Worm (Caenorhabditis elegans) whole organism, L4 larva: ENCODE measurements around the gene srtx-1.

Experiments used
- Y75B8A.6 ChIP-seq: fragments of 200-800 bp; sonication (Bioruptor generic); IDR thresholded peaks from 2 replicates; pipeline ENCODE4 v1.3.6; 2022; ENCODE audit warnings: missing genetic modification reagents, missing genetic modification characterization, missing compliant biosample characterization
- egl-27 ChIP-seq: sonication (generic microtip); optimal IDR thresholded peaks from 3 replicates; lab custom pipeline; 2017; ENCODE audit warnings: missing biosample characterization, missing genetic modification reagents, missing genetic modification characterization
- jun-1 ChIP-seq: fragments of 150-350 bp; optimal IDR thresholded peaks from 2 replicates; lab custom pipeline; 2014; ENCODE audit warnings: missing biosample characterization, missing genetic modification reagents, missing genetic modification characterization
- mep-1 ChIP-seq: fragments of 150-350 bp; sonication (generic microtip); optimal IDR thresholded peaks from 3 replicates; lab custom pipeline; 2014; ENCODE audit warnings: missing biosample characterization, missing genetic modification characterization
- nhr-111 ChIP-seq: fragments of 200-800 bp; sonication (Bioruptor generic); optimal IDR thresholded peaks from 2 replicates; lab custom pipeline; 2018; ENCODE audit warnings: mild to moderate bottlenecking, missing genetic modification characterization, missing compliant biosample characterization
- nhr-28 ChIP-seq: fragments of 150-350 bp; optimal IDR thresholded peaks from 2 replicates; lab custom pipeline; 2014; ENCODE audit warnings: missing biosample characterization, missing genetic modification characterization
- pha-4 ChIP-seq, 2 experiments: fragments of 150-350 bp in 1 of 2; fragments of 200-800 bp in 1 of 2; sonication (Bioruptor generic) in 1 of 2; IDR thresholded peaks in 1 of 2; optimal IDR thresholded peaks in 1 of 2; 2 replicates each; pipeline versions ENCODE4 v1.3.6 to Lab custom; 2014 to 2022; ENCODE audit warnings: missing genetic modification characterization in 2 of 2, missing genetic modification reagents in 2 of 2, missing biosample characterization in 1 of 2, missing compliant biosample characterization in 1 of 2
- spr-3 ChIP-seq: fragments of 200-800 bp; sonication (Bioruptor generic); optimal IDR thresholded peaks from 2 replicates; lab custom pipeline; 2018; ENCODE audit warnings: mild to moderate bottlenecking, missing genetic modification characterization, missing compliant biosample characterization

- TF ChIP-seq mep-1 (tag; lab: Kevin White, UChicago) = no peak
- TF ChIP-seq nhr-111 = no peak
- no peak for TF ChIP-seq pha-4 (GFP tag; IDR thresholded peaks at IDR 0.05; lab: Robert Waterston, UW)
- no peak for TF ChIP-seq pha-4 (tag; optimal IDR thresholded peaks at IDR 0.05; lab: Kevin White, UChicago)
- no peak for TF ChIP-seq nhr-28 (tag; lab: Kevin White, UChicago)
- TF ChIP-seq egl-27 (tag; lab: Kevin White, UChicago) = no peak
- no peak for TF ChIP-seq jun-1
- TF ChIP-seq spr-3 (GFP tag; lab: Kevin White, UChicago) = no peak
- no peak for TF ChIP-seq Y75B8A.6 (GFP tag; lab: Robert Waterston, UW)
These were observed 32.7 kb downstream of the srtx-1 start for ce11 chrIV:7453661-7454159.
